Worm (Caenorhabditis elegans) whole organism, L2 larva: ENCODE results near the gene F55G7.5.

Source experiments
- C34F6.9 ChIP-seq: fragments of 150-350 bp; optimal IDR thresholded peaks from 2 replicates; lab custom pipeline; 2014; ENCODE audit warnings: missing biosample characterization, missing genetic modification characterization
- F13H6.1 ChIP-seq: sonication (generic microtip); optimal IDR thresholded peaks from 2 replicates; lab custom pipeline; 2016; ENCODE audit warnings: missing genetic modification characterization, missing compliant biosample characterization
- R02D3.7 ChIP-seq: fragments of 150-350 bp; optimal IDR thresholded peaks from 2 replicates; lab custom pipeline; 2014; ENCODE audit warnings: missing biosample characterization, missing genetic modification characterization
- Y55F3AM.14 ChIP-seq: fragments of 200-800 bp; sonication (Bioruptor generic); optimal IDR thresholded peaks from 2 replicates; lab custom pipeline; 2018; ENCODE audit warnings: mild to moderate bottlenecking, missing genetic modification characterization, missing compliant biosample characterization
- ZK546.5 ChIP-seq: sonication (generic microtip); optimal IDR thresholded peaks from 2 replicates; lab custom pipeline; 2017; ENCODE audit warnings: missing biosample characterization, missing genetic modification characterization
- alr-1 ChIP-seq: fragments of 150-350 bp; optimal IDR thresholded peaks from 2 replicates; lab custom pipeline; 2014; ENCODE audit warnings: missing biosample characterization, missing genetic modification characterization
- aly-2 ChIP-seq: fragments of 150-350 bp; optimal IDR thresholded peaks from 2 replicates; lab custom pipeline; 2014; ENCODE audit warnings: missing biosample characterization, missing genetic modification characterization
- ama-1 ChIP-seq: fragments of 150-350 bp; optimal IDR thresholded peaks from 2 replicates; lab custom pipeline; 2018; ENCODE audit warnings: inconsistent platforms
- blmp-1 ChIP-seq: sonication (generic microtip); optimal IDR thresholded peaks from 2 replicates; lab custom pipeline; 2017; ENCODE audit warnings: missing genetic modification characterization, mild to moderate bottlenecking, missing compliant biosample characterization, antibody characterized with exemption, moderate library complexity; ENCODE audit not compliant: insufficient read depth
- ceh-16 ChIP-seq: fragments of 150-350 bp; optimal IDR thresholded peaks from 2 replicates; lab custom pipeline; 2014; ENCODE audit warnings: missing biosample characterization, missing genetic modification characterization
- ceh-82 ChIP-seq: fragments of 150-350 bp; optimal IDR thresholded peaks from 2 replicates; lab custom pipeline; 2014; ENCODE audit warnings: missing biosample characterization, missing genetic modification characterization
- crh-2 ChIP-seq: sonication (generic microtip); optimal IDR thresholded peaks from 2 replicates; lab custom pipeline; 2017; ENCODE audit warnings: missing biosample characterization, missing genetic modification characterization
- egl-27 ChIP-seq: sonication (generic microtip); optimal IDR thresholded peaks from 3 replicates; lab custom pipeline; 2017; ENCODE audit warnings: missing biosample characterization, missing genetic modification reagents, missing genetic modification characterization
- elt-1 ChIP-seq: fragments of 150-350 bp; optimal IDR thresholded peaks from 2 replicates; lab custom pipeline; 2014; ENCODE audit warnings: missing biosample characterization, missing genetic modification characterization
- elt-3 ChIP-seq: sonication (generic microtip); optimal IDR thresholded peaks from 2 replicates; lab custom pipeline; 2017; ENCODE audit warnings: missing biosample characterization, missing genetic modification characterization
- fos-1 ChIP-seq: fragments of 150-350 bp; optimal IDR thresholded peaks from 2 replicates; lab custom pipeline; 2014; ENCODE audit warnings: missing biosample characterization, missing genetic modification characterization
- gmeb-1 ChIP-seq: fragments of 150-350 bp; optimal IDR thresholded peaks from 2 replicates; lab custom pipeline; 2014; ENCODE audit warnings: missing biosample characterization, missing genetic modification characterization
- lin-11 ChIP-seq: fragments of 150-350 bp; sonication (generic microtip); optimal IDR thresholded peaks from 2 replicates; lab custom pipeline; 2014; ENCODE audit warnings: missing biosample characterization, missing genetic modification characterization, inconsistent platforms, mixed read lengths
- lsy-2 ChIP-seq, 2 experiments: fragments of 150-350 bp in 1 of 2; sonication (generic microtip) in 1 of 2; optimal IDR thresholded peaks; 2 replicates each; lab custom pipeline; 2014 to 2017; ENCODE audit warnings: missing biosample characterization in 2 of 2, missing genetic modification characterization in 2 of 2
- mab-5 ChIP-seq: fragments of 150-350 bp; optimal IDR thresholded peaks from 2 replicates; lab custom pipeline; 2014; ENCODE audit warnings: missing biosample characterization, missing genetic modification characterization
- mbf-1 ChIP-seq: sonication (generic microtip); optimal IDR thresholded peaks from 2 replicates; lab custom pipeline; 2017; ENCODE audit warnings: missing biosample characterization, missing genetic modification characterization
- mdl-1 ChIP-seq, 2 experiments: fragments of 150-350 bp in 1 of 2; sonication (generic microtip) in 1 of 2; optimal IDR thresholded peaks; 2 replicates each; lab custom pipeline; 2017; ENCODE audit warnings: missing biosample characterization in 2 of 2, missing genetic modification characterization in 2 of 2
- nhr-10 ChIP-seq: sonication (generic microtip); optimal IDR thresholded peaks from 2 replicates; lab custom pipeline; 2017; ENCODE audit warnings: missing biosample characterization, missing genetic modification characterization
- nhr-11 ChIP-seq: fragments of 150-350 bp; optimal IDR thresholded peaks from 2 replicates; lab custom pipeline; 2014; ENCODE audit warnings: missing biosample characterization, missing genetic modification characterization
- nhr-12 ChIP-seq: fragments of 150-350 bp; optimal IDR thresholded peaks from 2 replicates; lab custom pipeline; 2014; ENCODE audit warnings: missing biosample characterization, missing genetic modification characterization
- nhr-129 ChIP-seq: fragments of 150-350 bp; optimal IDR thresholded peaks from 2 replicates; lab custom pipeline; 2014; ENCODE audit warnings: missing biosample characterization, missing genetic modification characterization
- nhr-21 ChIP-seq: fragments of 150-350 bp; optimal IDR thresholded peaks from 2 replicates; lab custom pipeline; 2014; ENCODE audit warnings: missing biosample characterization, missing genetic modification characterization
- nhr-23 ChIP-seq: fragments of 150-350 bp; optimal IDR thresholded peaks from 2 replicates; lab custom pipeline; 2014; ENCODE audit warnings: missing biosample characterization, missing genetic modification reagents, missing genetic modification characterization
- nhr-25 ChIP-seq: fragments of 150-350 bp; sonication (generic microtip); optimal IDR thresholded peaks from 3 replicates; lab custom pipeline; 2014; ENCODE audit warnings: missing biosample characterization, missing genetic modification characterization
- nhr-6 ChIP-seq: fragments of 150-350 bp; optimal IDR thresholded peaks from 2 replicates; lab custom pipeline; 2014; ENCODE audit warnings: missing biosample characterization, missing genetic modification characterization
- nhr-77 ChIP-seq: fragments of 150-350 bp; optimal IDR thresholded peaks from 2 replicates; lab custom pipeline; 2014; ENCODE audit warnings: missing biosample characterization, missing genetic modification characterization
- sem-4 ChIP-seq: fragments of 150-350 bp; optimal IDR thresholded peaks from 2 replicates; lab custom pipeline; 2014; ENCODE audit warnings: missing biosample characterization, missing genetic modification reagents, missing genetic modification characterization
- skn-1 ChIP-seq: sonication (generic microtip); optimal IDR thresholded peaks from 2 replicates; lab custom pipeline; 2017; ENCODE audit warnings: missing biosample characterization, missing genetic modification characterization
- sma-9 ChIP-seq, 2 experiments: fragments of 150-350 bp in 1 of 2; sonication (generic microtip) in 1 of 2; optimal IDR thresholded peaks; 2 replicates each; lab custom pipeline; 2014 to 2016; ENCODE audit warnings: missing genetic modification characterization in 2 of 2, mild to moderate bottlenecking in 1 of 2, missing biosample characterization in 1 of 2, missing compliant biosample characterization in 1 of 2, missing genetic modification reagents in 1 of 2, moderate library complexity in 1 of 2
- snpc-4 ChIP-seq: fragments of 150-350 bp; optimal IDR thresholded peaks from 2 replicates; lab custom pipeline; 2014; ENCODE audit warnings: missing biosample characterization, missing genetic modification characterization
- unc-39 ChIP-seq: fragments of 150-350 bp; optimal IDR thresholded peaks from 2 replicates; lab custom pipeline; 2014; ENCODE audit warnings: missing biosample characterization, missing genetic modification characterization
- unc-55 ChIP-seq: fragments of 150-350 bp; sonication (generic microtip); optimal IDR thresholded peaks from 3 replicates; lab custom pipeline; 2014; ENCODE audit warnings: missing biosample characterization, missing genetic modification reagents, missing genetic modification characterization
- zag-1 ChIP-seq: fragments of 150-350 bp; optimal IDR thresholded peaks from 2 replicates; lab custom pipeline; 2014; ENCODE audit warnings: missing biosample characterization, missing genetic modification characterization
- ztf-1 ChIP-seq: fragments of 200-800 bp; sonication (Bioruptor generic); conservative IDR thresholded peaks from 2 replicates; pipeline ENCODE4 v1.3.6; 2022; ENCODE audit warnings: missing genetic modification characterization, missing compliant biosample characterization
- ztf-11 ChIP-seq: sonication (generic microtip); optimal IDR thresholded peaks from 2 replicates; lab custom pipeline; 2017; ENCODE audit warnings: missing biosample characterization, missing genetic modification characterization
- ztf-4 ChIP-seq: fragments of 150-350 bp; optimal IDR thresholded peaks from 2 replicates; lab custom pipeline; 2014; ENCODE audit warnings: missing biosample characterization, missing genetic modification characterization

Gene F55G7.5

ce11 chrX:11933547-11933946 lies 5.2 kb downstream of the F55G7.5 start:
- no peak for TF ChIP-seq nhr-23
- no peak for TF ChIP-seq alr-1 (tag; lab: Kevin White, UChicago)
- no peak for TF ChIP-seq ceh-16
- no peak for TF ChIP-seq nhr-129 (tag; lab: Kevin White, UChicago)
- no peak for TF ChIP-seq elt-3

DNA sequence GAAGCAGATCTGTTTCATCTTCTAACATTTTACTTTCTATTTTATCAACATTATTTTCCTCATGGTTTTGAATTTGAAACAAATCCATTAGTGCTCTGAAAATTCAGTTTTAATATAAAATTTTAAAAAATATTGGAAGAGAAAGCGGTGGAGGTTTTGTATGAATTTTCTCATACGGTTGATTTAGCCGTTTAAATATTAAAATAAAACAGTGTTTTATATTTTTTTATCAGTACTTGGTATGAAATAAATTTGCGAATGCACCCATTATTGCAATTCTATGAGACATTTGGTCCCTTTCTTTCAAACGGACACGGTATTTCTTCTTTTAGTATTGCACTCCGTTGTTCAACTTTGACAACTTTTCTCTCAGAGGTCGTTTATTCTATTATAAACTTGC lies 7.2 kb downstream of the F55G7.5 start, which contains the start of gene dot-1.4:
dot-1.4 (minus strand) TSS at position 101 of the 400 bp plus-strand sequence.
- TF ChIP-seq F13H6.1 (no peak), sem-4 (tag; lab: Kevin White, UChicago) (no peak), nhr-10 (tag; lab: Kevin White, UChicago) (no peak), aly-2 (tag; lab: Kevin White, UChicago) (no peak), unc-55 (GFP tag; lab: Kevin White, UChicago) (no peak), elt-1 (tag; lab: Kevin White, UChicago) (no peak), ztf-4 (tag; lab: Kevin White, UChicago) (no peak), mbf-1 (tag; lab: Kevin White, UChicago) (no peak), snpc-4 (tag; lab: Kevin White, UChicago) (no peak), nhr-6 (tag; lab: Kevin White, UChicago) (no peak), ztf-1 (GFP tag; lab: Robert Waterston, UW) (no peak), nhr-21 (tag; lab: Kevin White, UChicago) (no peak), nhr-11 (tag; lab: Kevin White, UChicago) (no peak), gmeb-1 (tag; lab: Kevin White, UChicago) (no peak), fos-1 (tag; lab: Kevin White, UChicago) (no peak), ztf-11 (tag; lab: Kevin White, UChicago) (no peak)

DNA sequence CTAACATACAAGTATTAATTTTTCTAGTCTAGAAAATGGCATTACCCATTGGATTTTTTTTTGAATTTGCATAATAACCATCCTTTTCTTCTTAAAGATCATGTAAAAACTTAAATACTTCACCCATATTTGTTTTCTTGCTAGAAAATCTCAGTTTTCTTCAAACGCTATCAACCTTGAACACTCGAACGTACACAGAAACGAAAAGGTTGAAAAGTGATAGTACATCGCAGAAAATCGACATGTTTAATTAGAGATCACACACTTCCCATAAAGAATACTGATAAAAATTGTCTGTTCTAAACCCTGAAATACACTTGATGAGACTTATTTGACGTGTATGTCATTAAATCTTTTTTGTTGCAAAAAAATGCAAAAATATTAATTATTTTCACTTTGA lies 11.1 kb downstream of the F55G7.5 start, which contains the start of gene F55G7.4:
F55G7.4 (plus strand) TSS at position 301 of the 400 bp plus-strand sequence.
- TF ChIP-seq nhr-129 (tag; lab: Kevin White, UChicago) (no peak), egl-27 (tag; lab: Kevin White, UChicago) (no peak), sem-4 (tag; lab: Kevin White, UChicago) (no peak), ZK546.5 (no peak), alr-1 (tag; lab: Kevin White, UChicago) (no peak), nhr-77 (tag; lab: Kevin White, UChicago) (no peak), C34F6.9 (tag; lab: Kevin White, UChicago) (no peak), nhr-21 (tag; lab: Kevin White, UChicago) (no peak), blmp-1 (no peak), Y55F3AM.14 (GFP tag; lab: Kevin White, UChicago) (no peak), nhr-6 (tag; lab: Kevin White, UChicago) (no peak), skn-1 (tag; lab: Kevin White, UChicago) (no peak), gmeb-1 (tag; lab: Kevin White, UChicago) (no peak), unc-39 (tag; lab: Kevin White, UChicago) (no peak), sma-9 (GFP tag; optimal IDR thresholded peaks at IDR 0.05; lab: Kevin White, UChicago) (no peak), sma-9 (tag; optimal IDR thresholded peaks at IDR 0.05; lab: Kevin White, UChicago) (no peak), nhr-25 (tag; lab: Kevin White, UChicago) (no peak), elt-3 (no peak), mab-5 (tag; lab: Kevin White, UChicago) (no peak), ztf-1 (GFP tag; lab: Robert Waterston, UW) (no peak), ceh-16 (no peak)
- TF ChIP-seq, all 48 proteins: peak for 0

DNA sequence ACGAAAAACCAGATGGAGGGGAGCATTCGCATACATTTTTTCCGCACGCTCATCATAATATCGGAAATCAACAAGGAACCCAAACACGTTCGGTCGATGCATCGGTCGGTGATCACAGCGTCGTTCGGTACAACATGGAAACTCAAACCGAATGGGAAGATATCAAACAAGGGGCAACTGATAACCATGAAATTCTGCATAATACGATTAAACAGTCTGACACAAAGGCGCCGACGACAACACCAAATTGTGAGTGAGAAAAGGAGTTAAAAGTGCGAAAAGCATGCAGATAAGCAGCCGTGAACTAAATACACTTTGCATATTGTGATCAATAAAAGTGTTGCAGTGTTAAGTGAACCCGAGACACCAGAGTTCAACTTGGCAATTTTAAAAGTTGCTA lies 13.5 kb downstream of the F55G7.5 start:
- TF ChIP-seq mbf-1 (tag; lab: Kevin White, UChicago) (no peak), elt-1 (tag; lab: Kevin White, UChicago) (no peak), fos-1 (tag; lab: Kevin White, UChicago) (peak; percentile 48), sma-9 (GFP tag; optimal IDR thresholded peaks at IDR 0.05; lab: Kevin White, UChicago) (peak; percentile 52), sma-9 (tag; optimal IDR thresholded peaks at IDR 0.05; lab: Kevin White, UChicago) (no peak), nhr-12 (no peak), mab-5 (tag; lab: Kevin White, UChicago) (no peak), Y55F3AM.14 (GFP tag; lab: Kevin White, UChicago) (no peak)

DNA sequence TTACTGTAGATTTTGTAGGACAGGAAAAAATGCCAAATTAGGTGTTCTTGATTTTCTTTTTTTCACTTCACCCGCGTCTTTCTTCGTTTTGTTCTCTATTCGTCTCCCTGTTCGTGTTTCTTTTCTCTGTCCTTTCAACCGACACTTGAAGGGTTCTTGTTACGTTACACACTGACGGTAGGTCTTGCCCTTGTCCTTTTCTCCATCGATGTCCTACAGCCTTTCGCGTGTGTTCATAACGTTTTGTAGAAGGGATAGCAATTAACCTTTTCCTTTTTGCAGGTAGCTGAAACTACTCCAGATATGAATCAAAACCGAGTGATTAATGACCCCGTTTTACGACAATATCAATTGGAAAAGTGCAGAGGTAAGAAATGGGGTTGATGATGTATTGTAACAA lies 14.6 kb downstream of the F55G7.5 start, which contains the start of gene F55G7.1:
F55G7.1 (plus strand) TSS at position 276 of the 400 bp plus-strand sequence.
- TF ChIP-seq elt-3 (no peak), nhr-11 (tag; lab: Kevin White, UChicago) (no peak), gmeb-1 (tag; lab: Kevin White, UChicago) (peak; percentile 65), C34F6.9 (tag; lab: Kevin White, UChicago) (peak; percentile 42), mab-5 (tag; lab: Kevin White, UChicago) (peak; percentile 17), ama-1 (no peak), sem-4 (tag; lab: Kevin White, UChicago) (no peak), ztf-4 (tag; lab: Kevin White, UChicago) (no peak), mdl-1 (tag; optimal IDR thresholded peaks at IDR 0.05; lab: Kevin White, UChicago) (no peak), R02D3.7 (no peak), ceh-82 (tag; lab: Kevin White, UChicago) (no peak), skn-1 (tag; lab: Kevin White, UChicago) (no peak), nhr-25 (tag; lab: Kevin White, UChicago) (no peak), mbf-1 (tag; lab: Kevin White, UChicago) (no peak), alr-1 (tag; lab: Kevin White, UChicago) (no peak), snpc-4 (tag; lab: Kevin White, UChicago) (peak; percentile 52), lsy-2 (tag; optimal IDR thresholded peaks at IDR 0.05; lab: Kevin White, UChicago) (peak in 1 of 2 experiments; percentile 31), zag-1 (tag; lab: Kevin White, UChicago) (no peak), lin-11 (tag; lab: Kevin White, UChicago) (no peak), ztf-11 (tag; lab: Kevin White, UChicago) (no peak), egl-27 (tag; lab: Kevin White, UChicago) (no peak), Y55F3AM.14 (GFP tag; lab: Kevin White, UChicago) (peak; percentile 2), fos-1 (tag; lab: Kevin White, UChicago) (peak; percentile 52), nhr-23 (no peak), elt-1 (tag; lab: Kevin White, UChicago) (no peak), crh-2 (peak; percentile 70)
